Fruit fly (Drosophila melanogaster) whole organism, embryonic: ENCODE data around the gene Tim17a1.
A peak's percentile ranks its signal among the peaks of the same experiment; 100 is the strongest.

Experiments used
- Ada2b ChIP-seq: fragments of 200-800 bp; sonication (Bioruptor generic); IDR thresholded peaks from 2 replicates; pipeline ENCODE4 v1.3.6; 2022; ENCODE audit warnings: missing biosample characterization, missing genetic modification characterization
- CG10979 ChIP-seq: fragments of 200-800 bp; sonication (Bioruptor generic); optimal IDR thresholded peaks from 2 replicates; lab custom pipeline; 2018; ENCODE audit warnings: missing biosample characterization, mild to moderate bottlenecking, missing genetic modification characterization, moderate library complexity
- CG12104 ChIP-seq: fragments of 200-800 bp; sonication (Bioruptor generic); optimal IDR thresholded peaks from 3 replicates; lab custom pipeline; 2016; ENCODE audit warnings: missing biosample characterization, missing genetic modification characterization
- CG13775 ChIP-seq: fragments of 200-800 bp; sonication (Bioruptor generic); optimal IDR thresholded peaks from 3 replicates; lab custom pipeline; 2017; ENCODE audit warnings: missing biosample characterization, mild to moderate bottlenecking, missing genetic modification characterization
- CG14667 ChIP-seq: fragments of 200-800 bp; sonication (Bioruptor generic); IDR thresholded peaks from 2 replicates; pipeline ENCODE4 v1.3.6; 2022; ENCODE audit warnings: missing biosample characterization, missing genetic modification characterization
- CG14965 ChIP-seq: fragments of 200-800 bp; sonication (Bioruptor generic); optimal IDR thresholded peaks from 2 replicates; lab custom pipeline; 2016; ENCODE audit warnings: missing biosample characterization, missing genetic modification characterization, borderline replicate concordance
- CG18262 ChIP-seq: fragments of 200-800 bp; optimal IDR thresholded peaks from 3 replicates; lab custom pipeline; 2019; ENCODE audit warnings: missing biosample characterization, mild to moderate bottlenecking, missing genetic modification characterization, moderate library complexity
- CG1832 ChIP-seq: fragments of 200-800 bp; sonication (Bioruptor generic); optimal IDR thresholded peaks from 2 replicates; lab custom pipeline; 2017; ENCODE audit warnings: missing biosample characterization, mild to moderate bottlenecking, missing genetic modification characterization, inconsistent platforms
- CG2116 ChIP-seq: fragments of 200-800 bp; sonication (Bioruptor generic); optimal IDR thresholded peaks from 3 replicates; lab custom pipeline; 2018; ENCODE audit warnings: missing biosample characterization, mild to moderate bottlenecking, missing genetic modification characterization
- CG2120 ChIP-seq: fragments of 200-800 bp; sonication (Bioruptor generic); optimal IDR thresholded peaks from 3 replicates; lab custom pipeline; 2016; ENCODE audit warnings: missing biosample characterization, missing genetic modification characterization
- CG2712 ChIP-seq: fragments of 200-800 bp; optimal IDR thresholded peaks from 3 replicates; lab custom pipeline; 2019; ENCODE audit warnings: missing biosample characterization, mild to moderate bottlenecking, missing genetic modification characterization, moderate library complexity
- CG34224 ChIP-seq: fragments of 200-800 bp; sonication (Bioruptor generic); IDR thresholded peaks from 3 replicates; pipeline ENCODE4 v1.3.6; 2022; ENCODE audit warnings: missing biosample characterization, missing genetic modification characterization; ENCODE audit not compliant: partially characterized antibody
- CG4424 ChIP-seq: fragments of 200-800 bp; sonication (Bioruptor generic); optimal IDR thresholded peaks from 3 replicates; lab custom pipeline; 2016; ENCODE audit warnings: missing biosample characterization, missing genetic modification characterization
- CG5180 ChIP-seq: fragments of 200-800 bp; sonication (Bioruptor generic); optimal IDR thresholded peaks from 3 replicates; lab custom pipeline; 2017; ENCODE audit warnings: missing biosample characterization, missing genetic modification characterization, mild to moderate bottlenecking, moderate library complexity, missing genetic modification reagents
- CG8281 ChIP-seq: fragments of 200-800 bp; sonication (Bioruptor generic); optimal IDR thresholded peaks from 2 replicates; lab custom pipeline; 2018; ENCODE audit warnings: missing biosample characterization, mild to moderate bottlenecking, missing genetic modification characterization, moderate library complexity
- CG8765 ChIP-seq: fragments of 200-800 bp; sonication (Bioruptor generic); IDR thresholded peaks from 2 replicates; pipeline ENCODE4 v1.3.6; 2022; ENCODE audit warnings: missing biosample characterization, missing genetic modification characterization
- CG9727 ChIP-seq: fragments of 200-800 bp; sonication (Bioruptor generic); optimal IDR thresholded peaks from 3 replicates; lab custom pipeline; 2017; ENCODE audit warnings: missing biosample characterization, mild to moderate bottlenecking, missing genetic modification characterization
- Deaf1 ChIP-seq: fragments of 200-800 bp; optimal IDR thresholded peaks from 3 replicates; lab custom pipeline; 2019; ENCODE audit warnings: missing biosample characterization, mild to moderate bottlenecking, missing genetic modification characterization, moderate library complexity
- Doc2 ChIP-seq: fragments of 200-800 bp; sonication (Bioruptor generic); IDR thresholded peaks from 2 replicates; pipeline ENCODE4 v1.3.6; 2022; ENCODE audit warnings: missing biosample characterization, missing genetic modification characterization
- Drgx ChIP-seq: fragments of 200-800 bp; sonication (Bioruptor generic); IDR thresholded peaks from 2 replicates; pipeline ENCODE4 v1.3.6; 2022; ENCODE audit warnings: missing biosample characterization, missing genetic modification characterization
- Fer3 ChIP-seq: fragments of 200-800 bp; sonication (Bioruptor generic); optimal IDR thresholded peaks from 2 replicates; lab custom pipeline; 2018; ENCODE audit warnings: missing biosample characterization, mild to moderate bottlenecking, missing genetic modification characterization, moderate library complexity
- Hmx ChIP-seq: fragments of 200-800 bp; sonication (Bioruptor generic); optimal IDR thresholded peaks from 2 replicates; lab custom pipeline; 2016; ENCODE audit warnings: missing biosample characterization, missing genetic modification characterization
- Max ChIP-seq: fragments of 200-800 bp; sonication (Bioruptor generic); optimal IDR thresholded peaks from 2 replicates; lab custom pipeline; 2016; ENCODE audit warnings: missing biosample characterization, mild to moderate bottlenecking, missing genetic modification characterization
- NK7.1 ChIP-seq: fragments of 200-800 bp; sonication (Bioruptor generic); optimal IDR thresholded peaks from 3 replicates; lab custom pipeline; 2016; ENCODE audit warnings: missing biosample characterization, missing genetic modification characterization
- Oli ChIP-seq: fragments of 200-800 bp; sonication (Bioruptor generic); optimal IDR thresholded peaks from 2 replicates; lab custom pipeline; 2018; ENCODE audit warnings: missing biosample characterization, mild to moderate bottlenecking, missing genetic modification characterization, moderate library complexity
- Vsx1 ChIP-seq: fragments of 200-800 bp; sonication (Bioruptor generic); optimal IDR thresholded peaks from 2 replicates; lab custom pipeline; 2017; ENCODE audit warnings: missing biosample characterization, mild to moderate bottlenecking, missing genetic modification characterization, missing genetic modification reagents
- Xrp1 ChIP-seq: fragments of 200-800 bp; sonication (Bioruptor generic); IDR thresholded peaks from 2 replicates; pipeline ENCODE4 v1.3.6; 2022; ENCODE audit warnings: missing biosample characterization, missing genetic modification characterization
- abd-A ChIP-seq: fragments of 200-800 bp; sonication (Bioruptor generic); optimal IDR thresholded peaks from 3 replicates; lab custom pipeline; 2019; ENCODE audit warnings: missing biosample characterization, mild to moderate bottlenecking, missing genetic modification characterization, moderate library complexity
- al ChIP-seq: fragments of 200-800 bp; sonication (Bioruptor generic); IDR thresholded peaks from 2 replicates; pipeline ENCODE4 v1.3.6; 2022; ENCODE audit warnings: missing biosample characterization, missing genetic modification characterization
- corto ChIP-seq: fragments of 200-800 bp; sonication (Bioruptor generic); optimal IDR thresholded peaks from 2 replicates; lab custom pipeline; 2016; ENCODE audit warnings: missing biosample characterization, mild to moderate bottlenecking, missing genetic modification characterization, moderate library complexity
- crp ChIP-seq, 2 experiments: fragments of 200-800 bp; sonication (Bioruptor generic); optimal IDR thresholded peaks; 2 replicates in 1 of 2; 3 replicates in 1 of 2; lab custom pipeline; 2017; ENCODE audit warnings: missing biosample characterization in 2 of 2, missing genetic modification characterization in 2 of 2, mild to moderate bottlenecking in 1 of 2, moderate library complexity in 1 of 2
- cwo ChIP-seq: fragments of 200-800 bp; sonication (Bioruptor generic); optimal IDR thresholded peaks from 3 replicates; lab custom pipeline; 2017; ENCODE audit warnings: missing biosample characterization, missing genetic modification characterization, mild to moderate bottlenecking, moderate library complexity, missing genetic modification reagents
- dpn ChIP-seq, 2 experiments: fragments of 200-800 bp; sonication (Bioruptor generic); optimal IDR thresholded peaks; 3 replicates each; lab custom pipeline; 2016; ENCODE audit warnings: missing biosample characterization in 2 of 2, missing genetic modification characterization in 2 of 2
- fd96Cb ChIP-seq: fragments of 200-800 bp; sonication (Bioruptor generic); optimal IDR thresholded peaks from 2 replicates; lab custom pipeline; 2018; ENCODE audit warnings: missing biosample characterization, mild to moderate bottlenecking, missing genetic modification characterization, moderate library complexity
- gcm ChIP-seq: fragments of 200-800 bp; sonication (Bioruptor generic); optimal IDR thresholded peaks from 2 replicates; lab custom pipeline; 2019; ENCODE audit warnings: missing biosample characterization, mild to moderate bottlenecking, missing genetic modification characterization, moderate library complexity
- gfzf ChIP-seq: fragments of 200-800 bp; sonication (Bioruptor generic); optimal IDR thresholded peaks from 2 replicates; lab custom pipeline; 2016; ENCODE audit warnings: missing biosample characterization, mild to moderate bottlenecking, missing genetic modification characterization, moderate library complexity
- jumu ChIP-seq: fragments of 200-800 bp; sonication (Bioruptor generic); optimal IDR thresholded peaks from 3 replicates; lab custom pipeline; 2016; ENCODE audit warnings: missing biosample characterization, missing genetic modification characterization
- lab ChIP-seq: fragments of 200-800 bp; sonication (Bioruptor generic); optimal IDR thresholded peaks from 3 replicates; lab custom pipeline; 2017; ENCODE audit warnings: missing biosample characterization, missing genetic modification characterization, mild to moderate bottlenecking, moderate library complexity, missing genetic modification reagents
- lbe ChIP-seq: fragments of 200-800 bp; sonication (Bioruptor generic); optimal IDR thresholded peaks from 2 replicates; lab custom pipeline; 2016; ENCODE audit warnings: missing biosample characterization, mild to moderate bottlenecking, missing genetic modification characterization
- lilli ChIP-seq: fragments of 200-800 bp; sonication (Bioruptor generic); optimal IDR thresholded peaks from 3 replicates; lab custom pipeline; 2016; ENCODE audit warnings: missing biosample characterization, missing genetic modification characterization
- lmd ChIP-seq: fragments of 200-800 bp; sonication (Bioruptor generic); IDR thresholded peaks from 2 replicates; pipeline ENCODE4 v1.3.6; 2022; ENCODE audit warnings: missing biosample characterization, missing genetic modification characterization
- peb ChIP-seq: fragments of 200-800 bp; sonication (Bioruptor generic); IDR thresholded peaks from 2 replicates; pipeline ENCODE4 v1.3.6; 2022; ENCODE audit warnings: missing biosample characterization, missing genetic modification characterization
- ranshi ChIP-seq: fragments of 200-800 bp; sonication (Bioruptor generic); IDR thresholded peaks from 2 replicates; pipeline ENCODE4 v1.3.6; 2022; ENCODE audit warnings: missing biosample characterization, missing genetic modification characterization
- scrt ChIP-seq: fragments of 200-800 bp; sonication (Bioruptor generic); optimal IDR thresholded peaks from 2 replicates; lab custom pipeline; 2018; ENCODE audit warnings: missing biosample characterization, mild to moderate bottlenecking, missing genetic modification characterization, moderate library complexity
- sd ChIP-seq: fragments of 200-800 bp; sonication (Bioruptor generic); optimal IDR thresholded peaks from 3 replicates; lab custom pipeline; 2018; ENCODE audit warnings: missing biosample characterization, mild to moderate bottlenecking, missing genetic modification characterization, moderate library complexity
- shn ChIP-seq: fragments of 200-800 bp; sonication (Bioruptor generic); optimal IDR thresholded peaks from 3 replicates; lab custom pipeline; 2016; ENCODE audit warnings: missing biosample characterization, missing genetic modification characterization
- sob ChIP-seq: fragments of 200-800 bp; sonication (Bioruptor generic); IDR thresholded peaks from 2 replicates; pipeline ENCODE4 v1.3.6; 2022; ENCODE audit warnings: missing biosample characterization, missing genetic modification characterization
- sr ChIP-seq: fragments of 200-800 bp; sonication (Bioruptor generic); IDR thresholded peaks from 3 replicates; pipeline ENCODE4 v1.3.6; 2022; ENCODE audit warnings: missing biosample characterization, missing genetic modification characterization
- stwl ChIP-seq: fragments of 200-800 bp; sonication (Bioruptor generic); optimal IDR thresholded peaks from 3 replicates; lab custom pipeline; 2018; ENCODE audit warnings: missing biosample characterization, mild to moderate bottlenecking, missing genetic modification characterization, moderate library complexity

The Tim17a1 gene

DNA sequence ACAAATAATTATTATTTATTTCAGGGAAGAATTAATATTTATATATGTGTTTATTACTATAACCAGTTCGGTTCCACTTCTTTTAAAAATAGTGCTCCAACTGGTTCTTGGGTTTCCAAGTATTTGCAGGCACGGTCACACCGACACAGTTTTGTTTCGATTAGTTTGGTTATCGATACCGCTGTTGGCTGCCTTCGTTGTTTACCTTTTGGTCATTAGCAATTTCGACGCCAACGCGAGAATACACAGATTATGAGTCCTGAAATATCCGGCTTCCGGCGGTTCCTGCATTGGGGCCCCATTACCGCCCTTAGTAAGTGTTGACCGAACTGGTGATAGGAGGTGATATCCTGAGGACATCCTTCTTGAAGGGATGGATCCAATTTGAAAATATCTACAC lies 43.7 kb upstream of the Tim17a1 start, which contains the start of gene CG5196 (continued):
- TF ChIP-seq Ada2b, result no peak
- TF ChIP-seq CG13775, result no peak
- no peak for TF ChIP-seq ranshi
- TF ChIP-seq abd-A (tag; lab: Kevin White, UChicago), result no peak
- TF ChIP-seq NK7.1, result no peak
- TF ChIP-seq Vsx1, result peak; percentile 31
- TF ChIP-seq Max, result peak; percentile 4
- TF ChIP-seq Doc2, result no peak
- TF ChIP-seq sr, result no peak
- TF ChIP-seq CG14667 (GFP tag; lab: Robert Waterston, UW), result no peak
- peak; percentile 5 for TF ChIP-seq jumu (GFP tag; lab: Kevin White, UChicago)
- no peak for TF ChIP-seq crp (GFP tag; optimal IDR thresholded peaks at IDR 0.05; lab: Kevin White, UChicago)
- TF ChIP-seq dpn (GFP tag; optimal IDR thresholded peaks at IDR 0.05; lab: Kevin White, UChicago), result no peak
- no peak for TF ChIP-seq peb (GFP tag; lab: Robert Waterston, UW)
- no peak for TF ChIP-seq Oli
- peak; percentile 48 for TF ChIP-seq CG2712 (tag; lab: Kevin White, UChicago)
- peak; percentile 30 for TF ChIP-seq sd (tag; lab: Kevin White, UChicago)
- no peak for TF ChIP-seq al (GFP tag; lab: Robert Waterston, UW)
- peak; percentile 66 for TF ChIP-seq lbe
- peak; percentile 13 for TF ChIP-seq Fer3
- TF ChIP-seq gcm (GFP tag; lab: Kevin White, UChicago), result no peak
- TF ChIP-seq shn, result no peak
- no peak for TF ChIP-seq CG14965 (GFP tag; lab: Kevin White, UChicago)
- no peak for TF ChIP-seq cwo (GFP tag; lab: Kevin White, UChicago)
- TF ChIP-seq CG10979, result peak; percentile 11
- no peak for TF ChIP-seq CG5180 (GFP tag; lab: Kevin White, UChicago)
- TF ChIP-seq sob (GFP tag; lab: Robert Waterston, UW), result peak; percentile 20; the same call in 1 of the 2 replicates
- TF ChIP-seq Xrp1, result 0 out of 2 replicates have a peak, but pooled peaks have one; percentile 12

dm6 chr3R:12406235-12407196 lies 42.0 kb upstream of the Tim17a1 start, which contains the start of gene CG5167:
Gene CG5167, plus strand, starts transcription at chr3R:12406532.
- TF ChIP-seq fd96Cb (tag; lab: Kevin White, UChicago), result peak; percentile 9
- peak; percentile 54 for TF ChIP-seq lab (GFP tag; lab: Kevin White, UChicago)
- no peak for TF ChIP-seq gfzf (GFP tag; lab: Kevin White, UChicago)
- peak; percentile 16; the same call in 1 of the 2 replicates for TF ChIP-seq lmd (GFP tag; lab: Robert Waterston, UW)
- 0 out of 2 replicates have a peak, but pooled peaks have one; percentile 5 for TF ChIP-seq CG8765 (GFP tag; lab: Robert Waterston, UW)
- TF ChIP-seq CG18262 (tag; lab: Kevin White, UChicago), result peak; percentile 58
- TF ChIP-seq Hmx, result no peak
- peak; percentile 50 for TF ChIP-seq Deaf1 (tag; lab: Kevin White, UChicago)
- TF ChIP-seq CG34224 (GFP tag; lab: Robert Waterston, UW), result peak; percentile 43; the same call in 2 of the 3 replicates
- peak; percentile 44 for TF ChIP-seq CG2120 (GFP tag; lab: Kevin White, UChicago)
- peak; percentile 11 for TF ChIP-seq CG4424 (GFP tag; lab: Kevin White, UChicago)
- no peak for TF ChIP-seq CG1832 (GFP tag; lab: Kevin White, UChicago)
- TF ChIP-seq CG2116 (GFP tag; lab: Kevin White, UChicago), result peak; percentile 43
- peak; percentile 36 for TF ChIP-seq CG12104 (GFP tag; lab: Kevin White, UChicago)
- TF ChIP-seq stwl (tag; lab: Kevin White, UChicago), result peak; percentile 60
- no peak for TF ChIP-seq CG8281 (tag; lab: Kevin White, UChicago)
- no peak for TF ChIP-seq sr
- no peak for TF ChIP-seq ranshi
- peak; percentile 59 for TF ChIP-seq CG9727 (GFP tag; lab: Kevin White, UChicago)
- TF ChIP-seq corto, result peak; percentile 35
- TF ChIP-seq lilli (GFP tag; lab: Kevin White, UChicago), result peak; percentile 45
- peak; percentile 54; the same call in 1 of the 2 replicates for TF ChIP-seq Drgx (GFP tag; lab: Robert Waterston, UW)
- peak; percentile 27 for TF ChIP-seq scrt
